Fruit fly (Drosophila melanogaster): Measurements from ENCODE around the gene cad.

Gene cad

DNA sequence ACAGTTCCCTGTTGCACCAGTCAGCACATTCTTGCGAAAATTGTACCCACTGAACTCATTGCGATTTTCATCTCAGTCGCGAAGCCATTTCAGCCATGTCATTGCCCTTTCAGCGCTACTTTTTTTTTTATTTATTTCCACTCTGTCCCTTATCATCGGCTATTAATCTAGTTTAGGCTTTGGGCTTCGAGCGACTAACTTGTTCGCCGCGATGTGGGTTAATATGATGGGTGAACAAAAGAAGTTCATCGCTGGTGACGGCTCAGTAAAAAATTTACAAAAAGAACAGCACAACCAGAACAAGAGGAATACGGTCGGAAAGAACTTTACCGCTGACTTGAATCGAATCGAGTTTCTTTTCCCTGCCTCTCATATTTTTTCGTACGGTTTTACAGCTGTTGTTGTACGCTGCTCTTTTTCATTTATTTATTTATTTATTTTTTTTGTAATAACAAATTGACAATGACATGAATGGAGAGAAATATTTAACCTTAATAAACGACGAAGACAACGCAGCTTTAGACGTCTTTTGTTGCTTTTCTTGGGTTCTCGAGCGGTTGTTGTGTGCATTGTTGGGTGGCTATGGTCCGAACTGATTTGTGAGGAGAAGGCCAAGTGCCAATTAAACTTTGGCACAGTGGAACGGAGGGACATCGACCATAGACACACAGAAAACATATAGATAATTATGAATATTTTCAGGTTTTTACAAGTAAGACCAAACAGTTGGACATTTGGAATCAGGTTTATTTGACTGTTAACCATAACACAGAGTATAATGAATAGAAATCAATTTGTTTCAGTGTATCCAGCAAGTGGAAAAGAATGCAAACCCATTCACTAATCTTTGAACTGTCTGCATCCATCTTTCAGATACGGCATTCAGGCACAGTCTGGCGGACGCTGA, 42.0 kb downstream of the cad start:
- no peak for TF ChIP-seq Myc (optimal IDR thresholded peaks at IDR 0.05)
- no peak for TF ChIP-seq psq (optimal IDR thresholded peaks at IDR 0.05)
- TF ChIP-seq h (optimal IDR thresholded peaks at IDR 0.05) = no peak
- TF ChIP-seq ttk (optimal IDR thresholded peaks at IDR 0.05) = no peak
- TF ChIP-seq Sin3A (optimal IDR thresholded peaks at IDR 0.05) = no peak
- no peak for TF ChIP-seq insv (optimal IDR thresholded peaks at IDR 0.05)

DNA sequence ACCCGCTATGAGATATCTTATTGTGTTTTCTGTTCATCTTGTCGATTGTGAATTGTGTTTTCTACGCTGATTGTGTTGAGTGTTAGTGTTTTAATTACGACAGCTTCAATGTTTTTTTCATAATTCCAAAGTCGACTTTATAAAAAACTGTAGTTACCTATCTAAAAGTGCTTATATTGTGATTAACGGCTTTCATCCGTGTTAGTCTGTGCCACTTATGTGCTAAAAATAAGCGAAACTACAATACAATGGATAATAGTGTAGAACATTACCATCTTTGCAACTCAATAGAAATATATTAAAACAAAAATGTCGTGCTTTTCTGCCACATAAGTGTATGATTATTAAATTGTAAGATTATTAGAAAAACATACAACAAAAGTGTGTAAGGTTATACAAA, 45.6 kb downstream of the cad start, which contains the start of gene CG33322:
TSS of gene CG33322 (minus strand) at position 101 of the 400 bp plus-strand sequence.
- TF ChIP-seq Sin3A (optimal IDR thresholded peaks at IDR 0.05) (no peak), psq (optimal IDR thresholded peaks at IDR 0.05) (no peak), h (optimal IDR thresholded peaks at IDR 0.05) (no peak)

DNA sequence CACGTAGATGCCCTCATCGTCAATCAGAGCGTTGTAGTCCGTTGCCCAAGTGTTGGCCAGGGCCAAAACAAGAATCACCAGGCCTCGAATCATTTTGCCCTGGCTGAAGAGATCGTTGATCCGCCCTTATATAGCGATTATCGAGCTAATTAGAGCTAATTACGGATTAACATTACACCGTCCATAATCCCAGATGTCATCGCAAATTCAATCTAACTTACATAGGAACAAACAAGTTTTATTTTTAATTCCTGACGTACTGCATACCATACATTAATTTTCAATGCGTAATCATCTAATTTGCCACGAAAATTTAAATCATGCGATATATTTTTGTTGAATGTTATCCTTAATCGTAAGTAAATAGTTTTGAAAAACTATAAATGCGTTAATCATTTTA, 46.6 kb downstream of the cad start, which contains the start of gene CheB38b:
TSS of gene CheB38b (minus strand) at position 101 of the 400 bp plus-strand sequence.
- TF ChIP-seq insv (optimal IDR thresholded peaks at IDR 0.05) (no peak), Sin3A (optimal IDR thresholded peaks at IDR 0.05) (no peak), Myc (optimal IDR thresholded peaks at IDR 0.05) (no peak), ttk (optimal IDR thresholded peaks at IDR 0.05) (no peak), psq (optimal IDR thresholded peaks at IDR 0.05) (no peak), h (optimal IDR thresholded peaks at IDR 0.05) (no peak)

DNA sequence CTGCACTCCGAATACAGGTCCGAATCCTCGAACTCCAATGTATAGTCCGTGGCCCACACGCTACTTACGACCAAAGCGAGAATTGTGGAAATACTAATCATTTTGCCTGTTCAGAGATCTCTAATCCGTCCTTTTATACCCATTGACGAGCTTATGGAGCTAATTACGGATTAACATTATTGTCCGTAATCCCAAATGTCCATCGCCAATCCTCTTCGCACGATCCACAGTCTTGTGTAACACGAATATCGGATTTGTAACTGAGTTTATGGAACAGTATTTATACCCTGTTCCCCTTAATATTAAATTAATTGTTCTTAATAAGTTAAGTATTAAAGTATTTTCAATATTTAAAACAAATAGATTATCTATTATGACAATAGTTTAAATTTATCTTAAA, 47.9 kb downstream of the cad start, which contains the start of gene CheB38a:
TSS of gene CheB38a (minus strand) at position 101 of the 400 bp plus-strand sequence.
- TF ChIP-seq insv (optimal IDR thresholded peaks at IDR 0.05) (no peak), ttk (optimal IDR thresholded peaks at IDR 0.05) (no peak)

DNA sequence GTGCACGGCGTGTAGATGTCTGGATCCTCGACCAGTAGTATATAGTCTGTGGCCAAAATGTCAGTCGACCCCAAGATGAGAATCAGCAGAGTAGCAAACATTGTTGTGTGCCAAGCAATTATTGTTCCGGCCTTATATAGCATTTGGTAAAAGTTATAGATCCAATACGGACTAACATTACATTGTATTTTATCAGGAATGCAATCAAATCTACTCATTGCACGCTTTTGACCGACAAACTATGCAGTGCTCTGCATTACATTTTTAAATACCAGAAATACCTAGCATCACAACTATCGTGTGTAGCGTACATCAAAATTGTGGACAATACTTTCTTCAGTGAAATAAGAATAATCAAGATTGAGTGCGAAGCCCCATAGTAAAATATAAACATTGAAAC, 50.2 kb downstream of the cad start, which contains the start of gene CheB38c:
TSS of gene CheB38c (minus strand) at position 101 of the 400 bp plus-strand sequence.
- TF ChIP-seq psq (optimal IDR thresholded peaks at IDR 0.05) (no peak), h (optimal IDR thresholded peaks at IDR 0.05) (no peak), ttk (optimal IDR thresholded peaks at IDR 0.05) (no peak), Sin3A (optimal IDR thresholded peaks at IDR 0.05) (no peak), Myc (optimal IDR thresholded peaks at IDR 0.05) (no peak), insv (optimal IDR thresholded peaks at IDR 0.05) (no peak)

DNA sequence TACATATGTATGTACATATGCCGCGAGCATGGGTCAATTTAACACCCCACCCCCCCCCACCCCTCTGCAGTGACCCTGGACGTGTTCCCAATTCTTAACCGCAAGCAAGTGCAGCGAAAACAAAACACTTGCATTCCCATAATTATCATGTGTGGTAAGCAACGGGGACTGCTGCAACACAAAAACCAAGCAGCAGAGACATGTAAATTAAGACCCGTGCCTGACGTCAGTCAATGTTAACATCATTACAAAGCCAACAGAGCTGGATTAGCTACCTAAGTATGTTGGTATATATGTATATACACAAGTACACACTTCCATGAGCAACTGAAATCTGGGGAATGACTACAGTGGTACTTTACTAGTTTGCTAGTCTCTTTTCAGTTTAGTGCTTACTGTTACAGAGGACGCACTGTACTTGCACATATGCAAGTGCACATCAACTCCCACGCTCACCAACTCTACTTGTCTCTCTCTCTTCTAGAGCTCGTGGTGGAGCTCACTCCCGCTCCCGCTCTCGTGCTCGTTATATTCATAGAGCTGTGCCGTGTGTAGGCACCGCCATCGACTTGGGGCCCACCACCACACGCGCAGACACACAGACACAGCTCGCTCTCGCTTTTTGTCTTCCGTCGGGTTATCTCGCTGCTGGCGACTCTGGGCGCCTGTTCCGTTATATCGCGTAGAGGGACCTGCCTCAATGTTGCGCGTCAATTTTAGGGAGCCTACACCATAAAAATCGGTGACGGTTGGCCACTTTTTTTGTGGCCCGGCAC, 50.9 kb downstream of the cad start:
- TF ChIP-seq ttk (optimal IDR thresholded peaks at IDR 0.05) (no peak), Sin3A (optimal IDR thresholded peaks at IDR 0.05) (no peak), insv (optimal IDR thresholded peaks at IDR 0.05) (no peak), h (optimal IDR thresholded peaks at IDR 0.05) (no peak), Myc (optimal IDR thresholded peaks at IDR 0.05) (no peak), psq (optimal IDR thresholded peaks at IDR 0.05) (no peak)

DNA sequence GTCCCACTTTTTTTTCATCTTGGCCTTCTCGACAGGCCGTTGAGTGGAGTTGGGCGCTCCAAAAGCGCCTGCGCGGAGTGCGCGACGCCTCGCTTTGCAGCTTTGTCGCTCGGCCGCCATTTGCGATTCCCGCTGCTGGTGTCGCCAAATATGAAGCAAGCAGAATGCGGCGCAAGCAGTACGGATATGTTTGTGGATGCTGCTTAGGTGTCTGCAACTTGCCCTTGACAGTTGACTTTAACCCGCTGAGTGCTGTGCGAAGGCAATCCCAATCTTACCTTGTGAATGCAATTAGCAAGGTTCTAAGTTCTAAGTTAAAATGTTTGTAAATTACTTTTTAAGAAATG, 51.5 kb downstream of the cad start:
- TF ChIP-seq Sin3A (optimal IDR thresholded peaks at IDR 0.05) (no peak), Myc (optimal IDR thresholded peaks at IDR 0.05) (no peak), h (optimal IDR thresholded peaks at IDR 0.05) (no peak), insv (optimal IDR thresholded peaks at IDR 0.05) (no peak), ttk (optimal IDR thresholded peaks at IDR 0.05) (no peak), psq (optimal IDR thresholded peaks at IDR 0.05) (no peak)

DNA sequence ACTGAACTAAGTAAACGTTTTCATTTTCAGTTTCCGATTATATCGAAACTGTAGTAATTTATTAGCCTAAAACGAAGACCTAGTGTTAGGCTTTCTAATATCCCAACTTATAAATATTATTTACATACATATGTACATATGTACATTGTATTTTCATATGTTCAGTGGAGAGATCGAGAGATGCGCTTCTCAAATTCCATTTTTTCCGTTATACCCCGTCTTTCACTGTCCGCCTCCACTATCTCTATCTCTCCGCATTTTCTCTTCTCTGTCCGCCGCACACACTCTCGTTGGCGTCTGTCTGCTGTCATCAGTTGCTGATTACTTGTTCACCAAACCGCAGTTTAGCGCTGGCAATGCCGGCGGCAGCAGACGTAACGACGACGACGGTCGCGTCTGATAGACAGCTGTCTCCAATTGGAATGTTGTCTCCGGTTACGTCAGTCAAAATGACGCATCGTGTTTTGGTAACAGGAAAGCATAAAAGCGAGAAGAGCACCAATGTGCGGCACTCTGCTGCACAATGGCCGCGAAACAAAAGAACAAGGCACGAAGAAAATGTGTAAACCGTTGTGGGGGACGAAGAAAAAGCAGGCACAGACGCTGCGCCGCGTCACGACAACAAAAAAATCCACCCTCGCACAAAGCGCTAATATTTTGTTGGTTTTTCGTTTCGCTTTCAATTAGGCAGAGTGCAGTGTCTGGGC, 52.1 kb downstream of the cad start, which contains the start of gene CG9331:
TSS of gene CG9331 (plus strand) at position 340 of the 707 bp plus-strand sequence.
- TF ChIP-seq Myc (optimal IDR thresholded peaks at IDR 0.05) (no peak), psq (optimal IDR thresholded peaks at IDR 0.05) (no peak), Sin3A (optimal IDR thresholded peaks at IDR 0.05) (no peak)

DNA sequence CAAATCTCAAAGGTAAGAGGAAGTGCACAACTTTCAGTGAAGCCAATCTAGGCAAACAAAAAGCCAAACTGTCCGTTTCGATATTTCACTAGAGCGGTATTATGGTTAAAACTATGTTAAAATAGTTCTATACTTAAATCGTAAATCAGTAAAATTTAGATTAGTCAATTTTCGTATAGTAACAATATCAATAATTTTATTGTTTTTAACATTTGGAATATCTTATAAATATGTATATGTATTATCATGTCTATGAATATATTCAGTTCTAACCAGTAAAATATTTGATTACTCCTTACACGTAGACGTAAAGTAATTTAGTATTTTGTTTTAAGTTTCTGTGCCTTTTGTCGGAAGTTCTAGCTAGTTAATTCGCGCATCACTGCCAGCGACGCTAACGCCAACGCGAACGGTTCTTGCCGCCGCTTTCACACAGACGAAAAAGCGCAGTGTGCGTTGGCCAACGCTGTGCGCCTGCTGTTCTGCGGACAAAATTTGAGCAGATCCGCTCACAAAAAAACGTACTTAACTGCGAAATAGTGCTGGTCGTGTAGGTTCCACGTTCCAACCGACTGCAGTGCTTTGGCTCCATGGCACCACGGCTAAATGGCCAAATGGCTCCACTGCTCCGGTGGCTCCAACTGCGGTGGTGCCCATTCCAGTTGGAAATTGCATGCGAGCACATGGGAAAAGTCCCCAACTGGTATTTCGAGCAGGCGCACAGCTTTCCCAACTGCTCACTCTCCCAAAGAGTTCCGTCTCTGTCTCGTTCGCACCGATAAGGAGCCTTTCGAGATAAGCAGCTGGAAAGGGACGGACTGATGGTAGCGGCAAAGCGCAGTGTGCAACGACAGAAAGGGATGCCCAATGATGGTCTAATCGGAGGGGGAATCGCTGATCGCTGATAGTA, 52.9 kb downstream of the cad start:
- TF ChIP-seq Sin3A (optimal IDR thresholded peaks at IDR 0.05) = no peak
- no peak for TF ChIP-seq insv (optimal IDR thresholded peaks at IDR 0.05)
- TF ChIP-seq h (optimal IDR thresholded peaks at IDR 0.05) = no peak
- TF ChIP-seq ttk (optimal IDR thresholded peaks at IDR 0.05) = no peak
- TF ChIP-seq psq (optimal IDR thresholded peaks at IDR 0.05) = no peak

DNA sequence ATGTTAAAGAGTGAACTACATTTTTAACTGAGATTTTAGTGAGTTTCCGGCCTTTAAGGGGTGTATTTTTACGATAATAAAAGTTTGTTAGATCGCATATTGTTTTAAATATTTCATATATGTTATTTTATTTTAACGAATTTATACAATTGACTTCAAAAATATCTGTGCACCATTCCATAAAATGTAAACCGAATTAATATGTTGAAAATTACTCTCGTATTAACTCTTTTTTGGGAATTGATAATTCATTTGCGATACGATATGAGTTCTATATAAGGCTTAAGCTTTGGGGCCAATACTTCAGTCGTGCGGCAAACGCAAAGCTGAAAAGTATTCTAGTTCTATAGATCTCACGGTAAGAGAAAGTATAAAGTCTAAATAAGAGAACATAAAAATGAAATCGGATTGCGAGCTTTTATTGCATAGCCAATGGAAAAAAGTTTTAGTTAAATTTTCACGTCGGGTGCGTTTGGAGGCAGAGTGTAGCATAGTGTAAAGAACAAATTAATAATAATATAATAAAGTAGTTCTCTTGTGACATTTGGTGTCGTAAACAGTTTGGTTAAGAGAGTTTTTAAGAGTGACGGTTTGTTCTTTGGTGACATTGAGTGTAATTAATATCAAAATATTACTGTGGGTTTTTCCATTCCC, 53.7 kb downstream of the cad start:
- TF ChIP-seq Myc (optimal IDR thresholded peaks at IDR 0.05) (no peak), ttk (optimal IDR thresholded peaks at IDR 0.05) (no peak), h (optimal IDR thresholded peaks at IDR 0.05) (no peak), psq (optimal IDR thresholded peaks at IDR 0.05) (no peak), insv (optimal IDR thresholded peaks at IDR 0.05) (no peak), Sin3A (optimal IDR thresholded peaks at IDR 0.05) (no peak)

DNA sequence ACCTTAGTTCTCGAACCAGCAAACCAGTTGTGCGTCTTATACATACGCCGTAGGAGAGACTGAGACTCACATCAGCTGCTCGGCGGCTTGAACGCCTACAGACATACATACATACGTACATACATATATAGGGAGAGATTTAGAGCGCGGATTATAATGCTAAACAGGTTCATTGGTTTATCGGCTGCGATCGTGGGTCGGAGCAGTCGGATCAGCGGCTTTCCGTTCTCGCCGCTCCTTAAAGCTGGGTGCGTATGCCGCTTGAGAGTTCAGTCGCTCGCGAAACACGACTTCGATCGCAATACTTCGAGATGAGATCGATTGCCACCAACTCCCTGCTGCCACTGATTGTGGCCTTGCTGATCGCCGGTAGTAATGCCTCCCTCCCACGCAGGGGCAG, 54.7 kb downstream of the cad start:
- TF ChIP-seq insv (optimal IDR thresholded peaks at IDR 0.05) = no peak
- TF ChIP-seq h (optimal IDR thresholded peaks at IDR 0.05) = no peak
- TF ChIP-seq Myc (optimal IDR thresholded peaks at IDR 0.05) = no peak
- TF ChIP-seq psq (optimal IDR thresholded peaks at IDR 0.05) = no peak
- no peak for TF ChIP-seq Sin3A (optimal IDR thresholded peaks at IDR 0.05)
- TF ChIP-seq ttk (optimal IDR thresholded peaks at IDR 0.05) = no peak

Data from Kc167 (cell line).